Fruit fly (Drosophila melanogaster) Kc167 (cell line): ENCODE data around the gene Fad2.

Source experiments
- Myc ChIP-seq: fragments of >200 bp; optimal IDR thresholded peaks from 2 replicates; lab custom pipeline; 2017; ENCODE audit warnings: missing external identifiers
- h ChIP-seq: fragments of >200 bp; optimal IDR thresholded peaks from 3 replicates; lab custom pipeline; 2018; ENCODE audit warnings: missing external identifiers
- psq ChIP-seq: fragments of >200 bp; optimal IDR thresholded peaks from 2 replicates; lab custom pipeline; 2017; ENCODE audit warnings: missing external identifiers
- ttk ChIP-seq: sonication (Bioruptor generic); optimal IDR thresholded peaks from 2 replicates; lab custom pipeline; 2017; ENCODE audit warnings: missing external identifiers

- TF ChIP-seq psq (lab: Kevin White, UChicago), result no peak
- no peak for TF ChIP-seq h (lab: Kevin White, UChicago)
- TF ChIP-seq Myc, result no peak
- no peak for TF ChIP-seq ttk (lab: Kevin White, UChicago)
These were observed 34.0 kb upstream of the Fad2 start for dm6 chr3L:10989305-10989704.
